Fruit fly (Drosophila melanogaster): ENCODE measurements around the gene CG9692.
A peak's percentile ranks its signal among the peaks of the same experiment; 100 is the strongest.

CG9692 gene

DNA sequence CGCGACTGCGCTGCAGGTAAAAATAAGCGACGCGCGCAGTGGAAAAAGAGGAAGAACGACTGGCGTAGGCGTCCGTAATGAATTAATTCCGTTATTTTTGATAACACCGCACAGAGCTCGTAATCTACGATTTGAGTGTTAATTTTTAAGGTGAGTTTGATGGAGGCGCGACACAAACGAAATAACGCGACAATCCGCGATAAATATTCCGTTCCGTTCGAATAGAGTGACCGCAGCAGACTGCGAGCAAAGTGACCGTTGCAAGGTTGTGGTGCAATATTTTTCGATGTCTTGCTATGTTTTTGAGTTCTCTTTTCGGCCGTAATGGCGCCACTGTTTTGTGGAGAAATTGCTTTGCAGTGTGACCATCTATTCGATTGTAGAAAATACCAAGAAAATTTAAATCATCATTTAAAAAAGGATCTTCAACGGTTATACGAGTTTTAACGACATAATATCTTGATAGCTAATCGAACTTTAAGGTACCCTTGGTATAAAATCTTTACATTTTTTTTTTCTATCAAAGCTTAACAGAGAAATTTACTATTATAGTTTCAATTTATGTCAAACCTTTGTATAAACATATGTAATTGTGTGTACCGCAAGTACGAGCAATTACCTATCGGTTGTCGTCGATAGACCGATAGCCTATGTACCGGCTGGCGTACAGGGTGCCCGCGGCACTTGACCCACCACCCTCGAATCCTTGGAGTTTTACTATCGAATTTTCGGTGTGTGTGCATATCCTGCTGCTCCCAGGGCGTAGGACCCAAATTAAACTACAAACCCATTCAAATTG, 6.9 kb downstream of the CG9692 start, which contains the start of the genes CG43954, Lasp and Dab (continued):
- TF ChIP-seq schlank (tag; optimal IDR thresholded peaks at IDR 0.05), result no peak
- peak; percentile 35 for TF ChIP-seq Meics (GFP tag; optimal IDR thresholded peaks at IDR 0.05)
- peak; percentile 96 for TF ChIP-seq CTCF (GFP tag; optimal IDR thresholded peaks at IDR 0.05)
- TF ChIP-seq wek (GFP tag; optimal IDR thresholded peaks at IDR 0.05), result peak; percentile 60
- TF ChIP-seq CG11723 (GFP tag; optimal IDR thresholded peaks at IDR 0.05), result peak; percentile 3
- TF ChIP-seq zf30C (GFP tag; optimal IDR thresholded peaks at IDR 0.05), result peak; percentile 37
- TF ChIP-seq D19B (GFP tag; optimal IDR thresholded peaks at IDR 0.05), result no peak
- peak; percentile 70 for TF ChIP-seq Elba2 (GFP tag; optimal IDR thresholded peaks at IDR 0.05)
- TF ChIP-seq gce (GFP tag; IDR thresholded peaks at IDR 0.05), result 0 out of 3 replicates have a peak, but pooled peaks have one; percentile 36
- TF ChIP-seq Dll (GFP tag; IDR thresholded peaks at IDR 0.05; ENCODE audit: partially characterized antibody), result peak; percentile 71
- no peak for TF ChIP-seq Usf (GFP tag; optimal IDR thresholded peaks at IDR 0.05)
- TF ChIP-seq Gsc (GFP tag; IDR thresholded peaks at IDR 0.05), result no peak
- TF ChIP-seq CG17359 (tag; optimal IDR thresholded peaks at IDR 0.05), result peak; percentile 22
- TF ChIP-seq CG30431 (GFP tag; optimal IDR thresholded peaks at IDR 0.05), result no peak
- peak; percentile 53 for TF ChIP-seq Mes4 (GFP tag; optimal IDR thresholded peaks at IDR 0.05)
- no peak for TF ChIP-seq Lim3 (GFP tag; IDR thresholded peaks at IDR 0.05)
- TF ChIP-seq trem (tag; optimal IDR thresholded peaks at IDR 0.05), result peak; percentile 42
- TF ChIP-seq CG8765 (GFP tag; IDR thresholded peaks at IDR 0.05), result no peak
- peak; percentile 82 for TF ChIP-seq NFAT (GFP tag; IDR thresholded peaks at IDR 0.05)
- peak; percentile 16 for TF ChIP-seq CG1233 (GFP tag; optimal IDR thresholded peaks at IDR 0.05)
- no peak for TF ChIP-seq fru (optimal IDR thresholded peaks at IDR 0.05)
- no peak for TF ChIP-seq luna (GFP tag; optimal IDR thresholded peaks at IDR 0.05)
- peak; percentile 84 for TF ChIP-seq chm (GFP tag; IDR thresholded peaks at IDR 0.05)
- TF ChIP-seq CG1602 (GFP tag; optimal IDR thresholded peaks at IDR 0.05), result no peak
- no peak for TF ChIP-seq zen (tag; optimal IDR thresholded peaks at IDR 0.05)
- no peak for TF ChIP-seq CG14965 (GFP tag; optimal IDR thresholded peaks at IDR 0.05; ENCODE audit: borderline replicate concordance)
- TF ChIP-seq Med (GFP tag), result peak; percentile 89
- TF ChIP-seq Atf3 (GFP tag; optimal IDR thresholded peaks at IDR 0.05), result no peak
- TF ChIP-seq sd (tag; optimal IDR thresholded peaks at IDR 0.05), result peak; percentile 55
- TF ChIP-seq h (optimal IDR thresholded peaks at IDR 0.05), result no peak
- TF ChIP-seq hbn (GFP tag; IDR thresholded peaks at IDR 0.05; ENCODE audit: partially characterized antibody), result no peak
- TF ChIP-seq Adf1 (GFP tag; IDR thresholded peaks at IDR 0.05), result peak; percentile 64; the same call in 1 of the 2 replicates
- peak; percentile 85 for TF ChIP-seq Sin3A (optimal IDR thresholded peaks at IDR 0.05)
- TF ChIP-seq pzg (GFP tag; optimal IDR thresholded peaks at IDR 0.05), result peak; percentile 86
- TF ChIP-seq vvl (GFP tag; IDR thresholded peaks at IDR 0.05), result peak; percentile 58
- peak; percentile 51 for TF ChIP-seq nmo (GFP tag; optimal IDR thresholded peaks at IDR 0.05)
- TF ChIP-seq Deaf1 (tag; optimal IDR thresholded peaks at IDR 0.05), result peak; percentile 45
- TF ChIP-seq Pdp1 (GFP tag; optimal IDR thresholded peaks at IDR 0.05), result peak in 1 of 2 experiments; percentile 70
- peak; percentile 31 for TF ChIP-seq az2 (GFP tag; optimal IDR thresholded peaks at IDR 0.05)
- TF ChIP-seq Oaz (GFP tag; IDR thresholded peaks at IDR 0.05), result no peak
- TF ChIP-seq mirr (GFP tag; optimal IDR thresholded peaks at IDR 0.05), result peak; percentile 61
- TF ChIP-seq CG14710 (tag; optimal IDR thresholded peaks at IDR 0.05), result peak; percentile 66
- peak; percentile 25 for TF ChIP-seq CG8089 (GFP tag; optimal IDR thresholded peaks at IDR 0.05)
- TF ChIP-seq fd64A (GFP tag; optimal IDR thresholded peaks at IDR 0.05), result no peak
- TF ChIP-seq so (GFP tag; IDR thresholded peaks at IDR 0.05), result peak; percentile 60; the same call in 2 of the 3 replicates
- TF ChIP-seq CG11696 (GFP tag; IDR thresholded peaks at IDR 0.05), result no peak
- peak; percentile 42; the same call in 2 of the 3 replicates for TF ChIP-seq CG17361 (GFP tag; IDR thresholded peaks at IDR 0.05)
- TF ChIP-seq seq (GFP tag; IDR thresholded peaks at IDR 0.05), result peak; percentile 32; the same call in 1 of the 2 replicates
- no peak for TF ChIP-seq CG8281 (tag; optimal IDR thresholded peaks at IDR 0.05)
- peak; percentile 97 for TF ChIP-seq CG9797 (GFP tag; optimal IDR thresholded peaks at IDR 0.05)
- no peak for TF ChIP-seq CG2202 (tag; optimal IDR thresholded peaks at IDR 0.05)

Measured in whole organism, embryonic.